Fruit fly (Drosophila melanogaster) S2 (cell line): ENCODE results near the gene Cog4.

ENCODE experiments used
- CG8478 ChIP-seq: fragments of >200 bp; optimal IDR thresholded peaks from 2 replicates; lab custom pipeline; 2018
- CTCF ChIP-seq, 2 experiments: fragments of >200 bp; optimal IDR thresholded peaks; 2 replicates each; lab custom pipeline; 2018

Gene Cog4

DNA sequence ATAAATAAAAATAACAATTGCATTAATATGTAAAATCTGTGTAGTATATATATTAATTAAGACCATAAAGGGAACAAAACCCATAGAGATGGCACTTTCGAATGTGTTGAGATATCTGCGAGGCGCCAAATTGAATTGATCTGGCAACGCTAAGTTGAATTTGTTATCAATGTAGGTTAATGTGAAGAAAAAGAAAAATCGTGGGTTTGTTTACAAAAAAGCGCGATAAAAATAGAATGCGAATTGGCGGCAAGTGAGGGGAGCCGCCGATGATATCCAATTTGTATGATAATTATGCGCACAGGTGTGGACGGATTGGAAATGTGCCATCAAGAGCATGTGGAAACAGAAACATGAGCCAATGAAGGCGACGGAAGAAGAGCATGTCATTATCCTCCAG lies 8.6 kb downstream of the Cog4 start:
- TF ChIP-seq CG8478 (lab: Kevin White, UChicago) (no peak), CTCF (optimal IDR thresholded peaks at IDR 0.05; lab: Kevin White, UChicago) (no peak)

DNA sequence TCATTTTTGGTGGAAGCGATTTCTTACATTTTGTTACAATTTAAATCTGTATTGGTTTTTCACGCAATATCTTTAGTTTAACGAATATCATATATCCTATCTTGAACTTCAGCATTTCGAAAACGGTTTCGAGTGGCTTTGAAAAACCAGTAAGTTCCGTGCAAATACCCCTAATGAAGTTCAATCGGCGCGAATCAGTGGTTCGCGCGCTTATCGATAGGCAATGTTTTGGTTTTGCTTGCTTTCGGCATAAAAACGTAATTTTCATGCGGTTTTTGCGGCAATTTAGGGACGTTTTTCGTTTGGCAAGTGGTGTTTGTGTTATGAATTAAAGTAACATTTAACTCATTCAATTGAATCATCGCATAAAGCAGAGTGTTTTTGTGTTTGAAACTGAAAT lies 11.5 kb downstream of the Cog4 start, which contains the start of gene RluA-2:
Gene RluA-2 (plus strand): TSS at position 195 of the 400 bp plus-strand sequence.
- TF ChIP-seq CTCF (optimal IDR thresholded peaks at IDR 0.05; lab: Kevin White, UChicago) (no peak), CG8478 (lab: Kevin White, UChicago) (no peak)

DNA sequence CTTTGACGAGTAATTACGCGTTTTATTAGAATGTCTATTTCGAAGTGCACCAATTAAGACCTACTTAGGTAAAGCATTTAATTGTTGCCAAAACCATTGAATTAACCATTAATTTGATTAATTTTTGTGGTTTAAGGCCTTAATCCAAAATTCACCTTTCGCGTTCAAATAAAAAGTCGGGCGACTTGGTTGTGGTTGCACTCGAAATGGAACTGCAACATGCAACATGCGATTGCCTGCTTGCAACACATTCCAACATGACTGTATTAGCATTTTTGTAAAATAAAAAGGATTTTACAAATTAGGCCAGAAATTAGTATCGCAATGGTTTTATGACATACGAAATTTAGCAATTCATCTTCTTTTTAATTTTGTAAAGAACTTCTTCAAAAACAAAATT lies 13.6 kb downstream of the Cog4 start:
- no peak for TF ChIP-seq CG8478 (lab: Kevin White, UChicago)
- no peak for TF ChIP-seq CTCF (optimal IDR thresholded peaks at IDR 0.05; lab: Kevin White, UChicago)

DNA sequence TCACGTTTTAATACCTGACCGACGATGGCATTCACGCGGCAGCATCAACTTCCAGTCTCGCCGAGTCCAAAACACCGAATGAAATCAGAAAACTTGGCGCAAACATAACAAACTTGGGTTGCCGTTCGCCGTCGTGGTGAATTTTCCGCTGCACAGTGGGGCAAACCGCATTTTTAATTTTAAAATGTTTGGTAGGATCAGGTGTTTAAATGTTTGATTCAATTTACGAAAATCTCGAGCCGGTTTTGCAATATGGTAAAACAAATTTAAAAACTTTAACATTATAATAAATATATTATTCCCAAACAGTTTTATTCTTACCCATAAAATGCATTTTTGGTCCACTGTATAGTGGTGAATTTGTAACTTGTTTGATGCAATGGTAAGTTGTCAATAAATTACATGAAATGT lies 14.1 kb downstream of the Cog4 start, which contains the start of gene RluA-1:
Gene RluA-1 (minus strand): TSS at position 82 of the 411 bp plus-strand sequence.
- TF ChIP-seq CG8478 (lab: Kevin White, UChicago) = no peak
- TF ChIP-seq CTCF (optimal IDR thresholded peaks at IDR 0.05; lab: Kevin White, UChicago) = no peak

DNA sequence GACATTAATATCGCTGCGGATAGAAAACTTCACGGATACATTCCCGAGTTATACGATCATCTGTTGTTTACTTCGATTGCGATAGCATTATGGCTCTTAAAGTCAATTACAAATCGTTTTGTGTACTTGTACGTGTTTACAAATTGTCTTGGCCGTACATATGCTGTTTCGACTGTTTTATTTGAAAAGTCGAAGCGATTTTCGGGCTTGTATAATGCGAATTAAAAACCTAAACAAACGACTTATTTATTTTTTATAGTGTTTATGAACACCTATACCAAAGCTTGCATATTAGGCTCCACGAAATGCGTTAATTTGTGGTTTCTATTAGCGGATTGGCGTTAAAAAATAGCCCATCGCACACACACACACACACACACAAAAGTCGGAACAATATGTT lies 16.2 kb downstream of the Cog4 start:
- TF ChIP-seq CTCF (optimal IDR thresholded peaks at IDR 0.05; lab: Kevin White, UChicago) (no peak), CG8478 (lab: Kevin White, UChicago) (no peak)

DNA sequence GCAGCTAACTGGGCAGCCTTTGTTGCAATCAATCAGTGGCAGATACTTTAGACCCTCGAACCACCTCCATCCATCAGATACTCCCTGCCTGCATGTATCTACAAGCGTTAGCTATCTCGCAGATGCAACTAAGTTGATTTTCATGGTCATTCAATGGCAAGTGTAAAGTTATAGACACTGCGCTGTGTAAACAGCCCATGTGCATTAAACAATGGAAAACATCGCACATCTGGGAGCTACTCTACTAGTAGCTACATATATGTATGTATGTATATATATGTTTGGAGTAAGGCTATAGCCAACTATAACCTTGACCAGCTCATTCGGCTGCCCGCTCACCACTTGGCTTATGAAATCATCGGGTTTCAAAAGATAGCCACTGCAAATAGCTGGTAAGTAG lies 18.2 kb downstream of the Cog4 start:
- TF ChIP-seq CTCF (optimal IDR thresholded peaks at IDR 0.05; lab: Kevin White, UChicago) (no peak), CG8478 (lab: Kevin White, UChicago) (no peak)

DNA sequence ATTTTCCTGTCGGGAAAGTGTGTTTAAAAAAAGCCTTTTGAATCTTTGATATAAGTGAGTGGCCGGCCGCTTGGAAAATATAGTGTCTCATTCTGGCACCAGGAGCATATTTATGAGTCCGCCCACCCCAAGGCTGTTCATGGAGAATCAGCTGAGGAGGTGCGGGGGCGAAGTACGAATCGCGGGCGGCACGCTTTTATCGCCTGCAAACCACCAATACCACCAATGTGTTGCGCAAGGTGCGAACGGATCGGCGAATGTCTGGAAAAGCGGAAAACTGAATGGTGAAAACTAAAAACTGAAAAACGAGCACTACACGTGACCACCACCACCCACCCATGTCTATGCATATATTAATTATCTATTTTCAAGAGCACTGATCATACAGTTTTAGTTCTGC lies 19.4 kb downstream of the Cog4 start:
- TF ChIP-seq CTCF (optimal IDR thresholded peaks at IDR 0.05; lab: Kevin White, UChicago) (no peak), CG8478 (lab: Kevin White, UChicago) (no peak)

DNA sequence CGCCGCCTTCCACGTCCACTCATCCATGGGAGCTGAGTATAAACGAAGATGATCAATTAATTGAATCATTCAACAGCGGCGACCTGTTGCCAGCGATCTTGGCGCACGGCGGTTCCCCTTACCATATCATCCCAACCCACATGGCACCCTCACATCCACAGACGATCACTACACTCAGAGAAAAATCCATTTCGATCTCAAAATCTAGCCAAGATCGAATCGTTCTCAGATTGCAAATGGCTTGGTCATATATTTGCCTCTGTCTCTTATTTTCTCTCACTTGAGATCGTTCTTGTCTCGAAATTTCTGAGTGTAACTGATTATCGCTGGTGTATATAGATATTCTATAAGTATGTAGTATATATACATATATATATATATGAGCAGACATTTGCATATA lies 20.0 kb downstream of the Cog4 start:
- TF ChIP-seq CTCF (optimal IDR thresholded peaks at IDR 0.05; lab: Kevin White, UChicago) (no peak), CG8478 (lab: Kevin White, UChicago) (no peak)

DNA sequence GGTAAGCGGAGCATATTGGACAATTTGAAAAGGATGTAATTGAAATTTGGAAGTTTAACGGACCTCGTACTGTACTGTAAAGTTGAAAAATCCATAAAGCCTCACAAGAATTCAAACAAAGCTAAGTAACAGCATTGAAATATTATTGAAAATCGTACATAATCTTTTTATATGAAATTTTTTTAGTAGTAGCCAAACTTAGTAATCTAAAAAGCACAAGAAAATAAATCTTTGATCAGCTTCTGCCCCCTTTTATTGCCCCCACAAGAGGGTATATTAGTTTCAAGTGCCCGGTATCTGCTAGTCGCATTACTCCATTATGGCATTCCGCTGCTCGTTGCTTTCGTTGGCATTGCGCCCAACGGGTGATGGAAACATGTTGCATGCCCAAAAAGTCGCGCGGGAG lies 21.6 kb downstream of the Cog4 start:
- TF ChIP-seq CG8478 (lab: Kevin White, UChicago) = no peak
- no peak for TF ChIP-seq CTCF (optimal IDR thresholded peaks at IDR 0.05; lab: Kevin White, UChicago)

DNA sequence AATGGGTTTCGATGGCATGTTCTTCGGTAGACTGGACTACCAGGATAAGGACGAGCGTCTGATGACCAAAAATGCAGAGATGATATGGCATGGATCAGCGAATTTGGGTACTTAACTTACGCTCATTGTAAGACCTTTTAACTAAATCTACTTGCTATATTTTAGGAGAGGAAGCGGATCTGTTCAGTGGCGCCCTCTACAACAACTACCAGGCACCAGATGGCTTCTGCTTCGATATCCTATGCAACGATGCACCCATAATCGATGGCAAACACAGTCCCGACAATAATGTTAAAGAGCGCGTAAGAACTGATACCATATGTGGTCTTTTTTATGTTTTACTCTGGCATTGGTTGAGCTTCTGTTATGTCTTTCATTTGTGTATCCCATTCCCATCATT lies 29.4 kb downstream of the Cog4 start:
- TF ChIP-seq CTCF (optimal IDR thresholded peaks at IDR 0.05; lab: Kevin White, UChicago) (peak; percentile 81 to 83), CG8478 (lab: Kevin White, UChicago) (no peak)

DNA sequence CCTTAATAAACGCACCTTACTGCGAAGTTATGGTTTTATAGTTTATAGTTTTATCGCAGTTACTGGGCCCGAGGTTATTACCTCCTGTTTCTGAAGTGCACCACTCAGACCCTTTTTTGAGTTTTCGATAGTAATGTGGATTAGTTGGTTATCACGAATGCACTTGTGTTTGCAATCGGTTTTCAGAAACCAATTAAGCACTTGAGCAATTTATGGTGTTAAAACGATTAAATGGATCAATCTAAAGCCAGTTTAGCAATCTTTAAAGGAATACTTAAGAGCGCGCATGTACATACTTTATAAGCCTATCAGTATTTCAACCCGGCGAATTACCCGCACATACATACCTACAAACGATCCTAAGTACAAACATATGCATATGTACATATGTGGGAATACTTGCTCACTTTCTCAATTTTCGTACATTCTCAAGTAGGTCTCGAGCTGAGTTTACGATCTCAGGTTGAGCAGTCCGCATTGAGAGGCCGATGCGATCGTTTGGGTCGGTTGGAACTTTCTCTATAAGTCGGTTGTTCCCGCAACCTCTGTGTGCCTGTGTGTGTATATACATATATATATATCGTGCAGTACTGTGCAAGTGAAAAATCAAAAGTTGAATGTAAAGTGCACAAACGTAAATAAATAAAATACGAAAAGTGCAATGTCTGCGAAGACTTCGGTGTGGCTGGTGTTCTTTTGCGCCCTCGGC lies 31.1 kb downstream of the Cog4 start, which contains the start of the genes LManI and LManII:
Gene LManI (minus strand): TSS at position 51 of the 709 bp plus-strand sequence.
Gene LManII (plus strand): TSS at position 468 of the 709 bp plus-strand sequence.
- TF ChIP-seq CG8478 (lab: Kevin White, UChicago) (no peak), CTCF (optimal IDR thresholded peaks at IDR 0.05; lab: Kevin White, UChicago) (no peak)

DNA sequence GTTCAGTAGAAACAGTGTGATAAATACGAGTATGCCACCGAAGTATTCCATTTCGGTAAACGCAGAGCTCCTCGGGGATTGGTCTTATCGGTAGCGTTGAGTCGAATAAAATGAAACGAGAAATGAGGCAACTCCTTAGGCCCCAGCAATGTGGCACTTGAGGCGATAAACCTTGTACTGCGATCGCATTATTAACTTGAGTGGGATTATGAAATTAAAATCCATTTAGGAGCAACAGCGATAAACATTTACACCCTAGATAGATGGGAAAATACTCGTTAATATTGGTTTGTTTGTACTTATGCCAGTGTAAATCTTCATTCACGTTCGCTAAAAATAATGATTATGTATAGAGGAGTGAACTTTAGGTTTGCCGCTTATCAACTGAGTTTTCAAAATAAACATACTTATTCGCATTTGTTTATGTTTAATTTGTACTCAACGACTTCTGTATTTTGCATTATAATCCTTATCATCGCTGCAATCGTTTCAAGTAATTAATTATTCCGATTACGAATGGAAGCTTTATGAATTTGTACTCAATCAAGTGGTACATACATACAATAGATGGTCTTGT lies 32.4 kb downstream of the Cog4 start:
- no peak for TF ChIP-seq CG8478 (lab: Kevin White, UChicago)
- no peak for TF ChIP-seq CTCF (optimal IDR thresholded peaks at IDR 0.05; lab: Kevin White, UChicago)

DNA sequence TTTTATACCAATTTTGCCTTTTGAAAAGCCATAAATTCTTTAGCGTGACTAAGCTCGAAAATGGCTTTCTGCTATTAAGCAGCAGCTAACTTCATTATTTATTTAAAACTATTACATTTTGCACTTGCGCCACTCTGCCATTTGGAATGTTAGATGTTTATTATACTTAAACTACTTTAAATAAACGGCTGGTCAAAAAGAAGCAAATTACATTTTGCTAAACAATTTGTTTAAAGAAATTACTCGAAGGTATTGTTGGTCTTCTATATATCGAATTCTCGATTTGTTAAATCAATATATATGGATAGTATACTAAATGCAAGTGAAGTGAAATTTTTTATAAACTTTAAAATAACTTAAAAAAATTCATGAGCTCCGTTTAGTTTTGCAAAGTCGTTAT lies 36.1 kb downstream of the Cog4 start, which contains the start of gene ppk10:
Gene ppk10 (minus strand): TSS at position 101 of the 400 bp plus-strand sequence.
- TF ChIP-seq CG8478 (lab: Kevin White, UChicago) (no peak), CTCF (optimal IDR thresholded peaks at IDR 0.05; lab: Kevin White, UChicago) (no peak)

DNA sequence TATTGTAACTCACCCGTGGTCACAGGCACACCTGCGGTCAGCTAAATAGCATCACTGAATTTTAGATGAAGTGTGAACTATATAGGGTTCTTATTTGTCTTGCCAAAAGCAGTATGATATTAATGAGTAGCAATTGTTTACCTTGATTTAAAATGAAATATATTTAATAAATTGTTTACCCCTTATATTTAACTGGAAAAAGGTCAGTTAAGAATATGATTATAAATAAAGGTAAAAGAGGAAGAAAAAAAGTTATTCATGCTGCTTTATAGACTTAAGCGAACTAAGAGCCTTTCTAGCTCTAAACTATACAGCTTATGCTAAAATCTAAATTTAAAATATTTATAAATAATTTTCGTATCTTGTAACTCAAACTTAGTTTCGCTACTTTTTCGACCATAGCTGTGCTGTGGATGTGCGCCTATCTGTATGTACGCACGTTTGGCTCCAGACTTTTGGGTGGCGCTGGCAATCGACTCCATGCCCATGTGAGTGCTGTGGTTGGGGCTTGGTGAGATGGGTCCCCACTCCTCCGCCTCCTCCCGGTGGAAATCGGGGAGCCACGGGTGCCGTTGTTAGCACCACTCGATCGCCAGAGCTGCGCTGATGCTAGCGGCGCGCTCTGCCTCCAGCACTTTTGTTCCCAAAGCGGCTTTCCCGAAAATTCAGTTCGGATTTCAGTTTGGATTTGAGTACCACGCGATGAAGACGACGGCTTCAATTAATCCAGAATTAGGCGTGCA lies 46.2 kb downstream of the Cog4 start, which contains the start of gene loh:
Gene loh (plus strand): TSS at position 487 of the 743 bp plus-strand sequence.
- no peak for TF ChIP-seq CG8478 (lab: Kevin White, UChicago)
- TF ChIP-seq CTCF (optimal IDR thresholded peaks at IDR 0.05; lab: Kevin White, UChicago) = no peak

DNA sequence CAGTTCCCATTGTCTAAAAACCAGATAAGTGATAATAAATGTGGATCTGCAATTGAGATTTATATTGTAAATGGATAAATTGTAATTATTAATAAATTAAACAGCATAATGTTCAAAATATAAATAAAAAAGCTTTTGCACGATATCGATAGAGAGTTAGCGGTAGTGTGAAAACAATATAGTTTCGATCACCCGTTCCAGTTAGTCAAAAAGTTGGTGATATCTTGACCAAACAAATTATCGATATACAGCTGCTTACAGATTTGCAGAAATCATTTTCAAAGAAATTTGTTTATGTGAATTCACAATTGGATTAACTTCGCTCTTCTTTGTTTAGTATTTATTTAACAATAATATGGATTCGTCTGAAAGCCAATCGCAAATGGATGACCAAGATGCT lies 49.2 kb downstream of the Cog4 start, which contains the start of gene Nse4:
Gene Nse4 (plus strand): TSS at position 267 of the 400 bp plus-strand sequence.
- no peak for TF ChIP-seq CTCF (optimal IDR thresholded peaks at IDR 0.05; lab: Kevin White, UChicago)
- TF ChIP-seq CG8478 (lab: Kevin White, UChicago) = no peak
